Worm (Caenorhabditis elegans): ENCODE measurements around the gene srv-27.

- TF ChIP-seq unc-62 (GFP tag; optimal IDR thresholded peaks at IDR 0.05) (no peak), nhr-237 (tag; optimal IDR thresholded peaks at IDR 0.05) (no peak), lin-39 (tag; optimal IDR thresholded peaks at IDR 0.05) (no peak), blmp-1 (tag; optimal IDR thresholded peaks at IDR 0.05; ENCODE audit: insufficient read depth) (no peak), sma-9 (GFP tag; optimal IDR thresholded peaks at IDR 0.05) (no peak), sma-9 (tag; optimal IDR thresholded peaks at IDR 0.05) (no peak), Y55F3AM.14 (GFP tag; optimal IDR thresholded peaks at IDR 0.05) (no peak), ceh-82 (tag; optimal IDR thresholded peaks at IDR 0.05) (no peak), nhr-77 (tag; optimal IDR thresholded peaks at IDR 0.05) (no peak), aly-2 (tag; optimal IDR thresholded peaks at IDR 0.05) (no peak), mdl-1 (tag; optimal IDR thresholded peaks at IDR 0.05) (no peak)
These were observed at the start of gene srv-27 for ce11 chrIV:6298253-6298652.
